Worm (Caenorhabditis elegans) whole organism, late embryonic: ENCODE data around the gene T27A8.3.

Experiments
- K09A11.1 ChIP-seq: sonication (generic microtip); optimal IDR thresholded peaks from 2 replicates; lab custom pipeline; 2017; ENCODE audit warnings: antibody characterized with exemption, mild to moderate bottlenecking, missing genetic modification characterization, missing compliant biosample characterization; ENCODE audit not compliant: insufficient read depth
- T23F11.4 ChIP-seq: fragments of 200-800 bp; sonication (Bioruptor generic); optimal IDR thresholded peaks from 2 replicates; lab custom pipeline; 2018; ENCODE audit warnings: mild to moderate bottlenecking, missing genetic modification characterization, missing compliant biosample characterization
- ceh-14 ChIP-seq: sonication (generic microtip); optimal IDR thresholded peaks from 2 replicates; lab custom pipeline; 2016; ENCODE audit warnings: missing genotype, missing genetic modification characterization, missing compliant biosample characterization
- ceh-2 ChIP-seq: sonication (generic microtip); optimal IDR thresholded peaks from 2 replicates; lab custom pipeline; 2016; ENCODE audit warnings: missing genotype, missing genetic modification characterization, missing compliant biosample characterization
- ceh-24 ChIP-seq: sonication (generic microtip); optimal IDR thresholded peaks from 2 replicates; lab custom pipeline; 2016; ENCODE audit warnings: mild to moderate bottlenecking, missing genetic modification characterization, missing compliant biosample characterization
- ceh-30 ChIP-seq: fragments of 150-350 bp; optimal IDR thresholded peaks from 2 replicates; lab custom pipeline; 2014; ENCODE audit warnings: missing biosample characterization, missing genetic modification characterization
- ceh-31 ChIP-seq: sonication (generic microtip); optimal IDR thresholded peaks from 2 replicates; lab custom pipeline; 2016; ENCODE audit warnings: missing genetic modification characterization, missing compliant biosample characterization
- ceh-48 ChIP-seq: sonication (generic microtip); optimal IDR thresholded peaks from 2 replicates; lab custom pipeline; 2016; ENCODE audit warnings: missing genetic modification characterization, inconsistent platforms, missing compliant biosample characterization
- ceh-6 ChIP-seq: fragments of 200-800 bp; sonication (Bioruptor generic); optimal IDR thresholded peaks from 2 replicates; lab custom pipeline; 2018; ENCODE audit warnings: mild to moderate bottlenecking, missing genetic modification characterization, missing compliant biosample characterization
- ceh-9 ChIP-seq: sonication (generic microtip); optimal IDR thresholded peaks from 2 replicates; lab custom pipeline; 2016; ENCODE audit warnings: mild to moderate bottlenecking, missing genetic modification characterization, inconsistent platforms, missing compliant biosample characterization
- che-1 ChIP-seq: sonication (generic microtip); optimal IDR thresholded peaks from 2 replicates; lab custom pipeline; 2016; ENCODE audit warnings: mild to moderate bottlenecking, missing genetic modification characterization, missing compliant biosample characterization
- dve-1 ChIP-seq: sonication (generic microtip); optimal IDR thresholded peaks from 2 replicates; lab custom pipeline; 2017; ENCODE audit warnings: antibody characterized with exemption, mild to moderate bottlenecking, missing genetic modification characterization, missing compliant biosample characterization
- elt-2 ChIP-seq: sonication (generic microtip); optimal IDR thresholded peaks from 2 replicates; lab custom pipeline; 2016; ENCODE audit warnings: missing genetic modification reagents, missing genetic modification characterization, missing compliant biosample characterization
- ets-4 ChIP-seq: sonication (generic microtip); optimal IDR thresholded peaks from 2 replicates; lab custom pipeline; 2016; ENCODE audit warnings: missing genetic modification characterization, missing compliant biosample characterization
- eyg-1 ChIP-seq: sonication (generic microtip); optimal IDR thresholded peaks from 2 replicates; lab custom pipeline; 2016; ENCODE audit warnings: missing genotype, missing genetic modification characterization, missing compliant biosample characterization
- fax-1 ChIP-seq: sonication (generic microtip); optimal IDR thresholded peaks from 2 replicates; lab custom pipeline; 2016; ENCODE audit warnings: missing genotype, missing genetic modification characterization, missing compliant biosample characterization
- fkh-6 ChIP-seq: sonication (generic microtip); optimal IDR thresholded peaks from 2 replicates; lab custom pipeline; 2016; ENCODE audit warnings: missing genetic modification characterization, missing compliant biosample characterization
- hlh-15 ChIP-seq: sonication (generic microtip); optimal IDR thresholded peaks from 2 replicates; lab custom pipeline; 2016; ENCODE audit warnings: missing genetic modification characterization, missing compliant biosample characterization
- hlh-6 ChIP-seq: sonication (generic microtip); optimal IDR thresholded peaks from 2 replicates; lab custom pipeline; 2016; ENCODE audit warnings: missing genotype, missing genetic modification characterization, missing compliant biosample characterization
- lin-11 ChIP-seq: fragments of 200-800 bp; sonication (Bioruptor generic); optimal IDR thresholded peaks from 2 replicates; lab custom pipeline; 2018; ENCODE audit warnings: mild to moderate bottlenecking, missing genetic modification characterization, missing compliant biosample characterization
- mec-3 ChIP-seq: sonication (generic microtip); optimal IDR thresholded peaks from 2 replicates; lab custom pipeline; 2016; ENCODE audit warnings: borderline replicate concordance, missing genetic modification characterization, missing compliant biosample characterization
- nfya-1 ChIP-seq: sonication (generic microtip); optimal IDR thresholded peaks from 2 replicates; lab custom pipeline; 2017; ENCODE audit warnings: missing genetic modification characterization, mild to moderate bottlenecking, missing compliant biosample characterization, antibody characterized with exemption, moderate library complexity
- nhr-11 ChIP-seq: fragments of 150-350 bp; optimal IDR thresholded peaks from 2 replicates; lab custom pipeline; 2014; ENCODE audit warnings: missing biosample characterization, missing genetic modification characterization
- nhr-232 ChIP-seq: sonication (generic microtip); optimal IDR thresholded peaks from 2 replicates; lab custom pipeline; 2016; ENCODE audit warnings: missing genetic modification characterization, missing compliant biosample characterization
- odd-2 ChIP-seq: sonication (generic microtip); optimal IDR thresholded peaks from 2 replicates; lab custom pipeline; 2017; ENCODE audit warnings: antibody characterized with exemption, mild to moderate bottlenecking, missing genetic modification characterization, missing compliant biosample characterization
- pag-3 ChIP-seq: sonication (generic microtip); optimal IDR thresholded peaks from 2 replicates; lab custom pipeline; 2016; ENCODE audit warnings: missing compliant biosample characterization, missing genetic modification characterization, borderline replicate concordance
- pax-1 ChIP-seq: fragments of 150-350 bp; optimal IDR thresholded peaks from 2 replicates; lab custom pipeline; 2014; ENCODE audit warnings: missing biosample characterization, missing genetic modification characterization
- pros-1 ChIP-seq: fragments of 150-350 bp; optimal IDR thresholded peaks from 2 replicates; lab custom pipeline; 2014; ENCODE audit warnings: missing biosample characterization, missing genetic modification reagents, missing genetic modification characterization
- ref-2 ChIP-seq: sonication (generic microtip); optimal IDR thresholded peaks from 2 replicates; lab custom pipeline; 2016; ENCODE audit warnings: missing genetic modification characterization, missing compliant biosample characterization
- sox-2 ChIP-seq: fragments of 200-800 bp; sonication (Bioruptor generic); IDR thresholded peaks from 2 replicates; pipeline ENCODE4 v1.3.6; 2022; ENCODE audit warnings: missing genetic modification reagents, missing genetic modification characterization, missing compliant biosample characterization
- sox-4 ChIP-seq: sonication (generic microtip); optimal IDR thresholded peaks from 2 replicates; lab custom pipeline; 2017; ENCODE audit warnings: mild to moderate bottlenecking, missing genetic modification characterization, inconsistent platforms, missing compliant biosample characterization
- syd-9 ChIP-seq: sonication (generic microtip); optimal IDR thresholded peaks from 2 replicates; lab custom pipeline; 2016; ENCODE audit warnings: mild to moderate bottlenecking, missing genetic modification characterization, moderate library complexity, missing compliant biosample characterization
- tbx-2 ChIP-seq: sonication (generic microtip); optimal IDR thresholded peaks from 2 replicates; lab custom pipeline; 2016; ENCODE audit warnings: missing genetic modification characterization, missing compliant biosample characterization
- tbx-7 ChIP-seq: sonication (generic microtip); optimal IDR thresholded peaks from 2 replicates; lab custom pipeline; 2016; ENCODE audit warnings: missing genotype, missing genetic modification characterization, missing compliant biosample characterization
- ttx-3 ChIP-seq: sonication (generic microtip); optimal IDR thresholded peaks from 2 replicates; lab custom pipeline; 2016; ENCODE audit warnings: missing genetic modification reagents, missing genetic modification characterization, missing compliant biosample characterization
- unc-55 ChIP-seq: sonication (generic microtip); optimal IDR thresholded peaks from 2 replicates; lab custom pipeline; 2017; ENCODE audit warnings: missing biosample characterization, missing genetic modification reagents, missing genetic modification characterization
- unc-86 ChIP-seq: sonication (generic microtip); optimal IDR thresholded peaks from 2 replicates; lab custom pipeline; 2016; ENCODE audit warnings: missing genetic modification characterization, missing compliant biosample characterization
- zip-5 ChIP-seq: sonication (generic microtip); optimal IDR thresholded peaks from 2 replicates; lab custom pipeline; 2016; ENCODE audit warnings: missing genetic modification characterization, missing compliant biosample characterization
- ztf-16 ChIP-seq: sonication (generic microtip); optimal IDR thresholded peaks from 2 replicates; lab custom pipeline; 2017; ENCODE audit warnings: missing genetic modification characterization, missing compliant biosample characterization

The T27A8.3 gene

DNA sequence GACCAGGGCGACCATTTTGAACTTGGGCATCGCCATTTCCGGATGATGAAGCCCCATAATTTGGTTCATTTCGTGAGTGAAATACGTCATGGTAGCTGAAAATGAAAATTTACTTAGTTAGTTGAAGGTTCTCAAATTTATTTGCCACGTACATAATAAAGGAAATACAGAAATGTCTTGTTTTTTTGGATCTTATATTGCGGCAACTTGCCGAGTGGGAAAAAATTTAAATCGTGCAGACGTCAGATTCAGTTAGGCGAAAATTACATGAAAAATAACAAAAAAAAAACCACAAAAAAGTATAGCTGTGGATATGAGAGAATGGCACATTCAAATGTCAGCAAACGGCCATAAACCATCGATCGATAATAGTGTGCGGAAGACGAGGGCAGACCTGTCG, 3.6 kb upstream of the T27A8.3 start, which contains the start of gene T27A8.2:
Gene T27A8.2, minus strand, starts transcription at position 101 of the 400 bp plus-strand sequence.
- TF ChIP-seq ceh-24 (tag; lab: Kevin White, UChicago): no peak
- no peak for TF ChIP-seq eyg-1
- no peak for TF ChIP-seq pax-1
- no peak for TF ChIP-seq zip-5 (tag; lab: Kevin White, UChicago)
- TF ChIP-seq ceh-9 (tag; lab: Kevin White, UChicago): no peak

- TF ChIP-seq ceh-30 (no peak), K09A11.1 (no peak), ceh-48 (no peak), odd-2 (tag; lab: Kevin White, UChicago) (no peak), sox-2 (GFP tag; lab: Robert Waterston, UW) (no peak), dve-1 (tag; lab: Kevin White, UChicago) (no peak), nfya-1 (tag; lab: Kevin White, UChicago) (no peak), ceh-2 (no peak), tbx-2 (tag; lab: Kevin White, UChicago) (no peak)
These were observed 5.5 kb downstream of the T27A8.3 start for ce11 chrX:16067984-16068383.

- TF ChIP-seq ref-2 (tag; lab: Kevin White, UChicago): no peak
- TF ChIP-seq eyg-1: no peak
- no peak for TF ChIP-seq ceh-14 (tag; lab: Kevin White, UChicago)
- no peak for TF ChIP-seq T23F11.4
- TF ChIP-seq ceh-30: no peak
- no peak for TF ChIP-seq ttx-3 (tag; lab: Kevin White, UChicago)
- TF ChIP-seq, all 69 proteins: peak for 0
These were observed 10.1 kb downstream of the T27A8.3 start, which contains the start of gene col-187 for ce11 chrX:16072595-16072994. col-187 (plus strand) TSS chrX:16072895.

ce11 chrX:16076470-16076869, 14.0 kb downstream of the T27A8.3 start, which contains the start of gene C30F2.4:
C30F2.4 (minus strand) TSS chrX:16076570.
- TF ChIP-seq ztf-16 (tag; lab: Kevin White, UChicago) (no peak), ceh-24 (tag; lab: Kevin White, UChicago) (no peak), pag-3 (tag; lab: Kevin White, UChicago) (no peak), unc-55 (no peak), nhr-11 (tag; lab: Kevin White, UChicago) (no peak)

ce11 chrX:16078695-16079094, 16.2 kb downstream of the T27A8.3 start:
- TF ChIP-seq syd-9 (no peak), nhr-232 (tag; lab: Kevin White, UChicago) (no peak), ceh-14 (tag; lab: Kevin White, UChicago) (no peak), ztf-16 (tag; lab: Kevin White, UChicago) (no peak), tbx-2 (tag; lab: Kevin White, UChicago) (no peak), ttx-3 (tag; lab: Kevin White, UChicago) (no peak), elt-2 (tag; lab: Kevin White, UChicago) (no peak), mec-3 (tag; lab: Kevin White, UChicago) (no peak)

- no peak for TF ChIP-seq ceh-6 (GFP tag; lab: Kevin White, UChicago)
- no peak for TF ChIP-seq pros-1 (tag; lab: Kevin White, UChicago)
- no peak for TF ChIP-seq fkh-6
These were observed 19.5 kb downstream of the T27A8.3 start, which contains the start of gene idpp-14 for ce11 chrX:16082024-16082423. idpp-14 (plus strand) TSS chrX:16082347.

- no peak for TF ChIP-seq ttx-3 (tag; lab: Kevin White, UChicago)
- no peak for TF ChIP-seq ceh-30
- no peak for TF ChIP-seq hlh-6
- TF ChIP-seq tbx-7 (tag; lab: Kevin White, UChicago): no peak
- no peak for TF ChIP-seq ceh-31 (tag; lab: Kevin White, UChicago)
- TF ChIP-seq che-1 (tag; lab: Kevin White, UChicago): no peak
- TF ChIP-seq odd-2 (tag; lab: Kevin White, UChicago): no peak
- TF ChIP-seq ref-2 (tag; lab: Kevin White, UChicago): no peak
- TF ChIP-seq lin-11: no peak
- no peak for TF ChIP-seq ztf-16 (tag; lab: Kevin White, UChicago)
- TF ChIP-seq hlh-15: no peak
- TF ChIP-seq ets-4: no peak
- TF ChIP-seq unc-86 (tag; lab: Kevin White, UChicago): no peak
- TF ChIP-seq fax-1: no peak
- no peak for TF ChIP-seq sox-4 (tag; lab: Kevin White, UChicago)
- TF ChIP-seq, all 69 proteins: peak for 0
These were observed 22.6 kb downstream of the T27A8.3 start, which contains the start of gene C30F2.2 for ce11 chrX:16085094-16085493. C30F2.2 (minus strand) TSS chrX:16085215.
